Fruit fly (Drosophila melanogaster) whole organism, prepupa: ENCODE results near the gene Mur2B.

Source experiments
- CG31627 ChIP-seq: fragments of 200-800 bp; sonication (Bioruptor generic); optimal IDR thresholded peaks from 3 replicates; lab custom pipeline; 2016; ENCODE audit warnings: missing biosample characterization, missing genetic modification characterization
- CG32006 ChIP-seq: fragments of 200-800 bp; sonication (Bioruptor generic); optimal IDR thresholded peaks from 3 replicates; lab custom pipeline; 2017; ENCODE audit warnings: missing biosample characterization, mild to moderate bottlenecking, missing genetic modification characterization
- CG34406 ChIP-seq: fragments of 200-800 bp; sonication (Bioruptor generic); optimal IDR thresholded peaks from 3 replicates; lab custom pipeline; 2016; ENCODE audit warnings: missing biosample characterization, missing genetic modification characterization
- CG8632 ChIP-seq: fragments of 200-800 bp; sonication (Bioruptor generic); optimal IDR thresholded peaks from 3 replicates; lab custom pipeline; 2016; ENCODE audit warnings: missing biosample characterization, missing genetic modification characterization
- dac ChIP-seq: fragments of 200-800 bp; sonication (Bioruptor generic); optimal IDR thresholded peaks from 2 replicates; lab custom pipeline; 2017; ENCODE audit warnings: missing biosample characterization, mild to moderate bottlenecking, missing genetic modification characterization
- fd85E ChIP-seq: fragments of 200-800 bp; sonication (Bioruptor generic); optimal IDR thresholded peaks from 3 replicates; lab custom pipeline; 2016; ENCODE audit warnings: missing biosample characterization, missing genetic modification characterization
- fkh ChIP-seq: fragments of 200-800 bp; sonication (Bioruptor generic); optimal IDR thresholded peaks from 3 replicates; lab custom pipeline; 2017; ENCODE audit warnings: missing biosample characterization, mild to moderate bottlenecking, missing genetic modification characterization, moderate library complexity
- spab ChIP-seq: fragments of 200-800 bp; sonication (Bioruptor generic); optimal IDR thresholded peaks from 2 replicates; lab custom pipeline; 2017; ENCODE audit warnings: missing biosample characterization, mild to moderate bottlenecking, missing genetic modification characterization, missing genetic modification reagents

- no peak for TF ChIP-seq dac (GFP tag; lab: Kevin White, UChicago)
- no peak for TF ChIP-seq fkh (GFP tag; lab: Kevin White, UChicago)
- TF ChIP-seq spab (GFP tag; lab: Kevin White, UChicago), result no peak
- TF ChIP-seq CG32006 (GFP tag; lab: Kevin White, UChicago), result no peak
- no peak for TF ChIP-seq fd85E (GFP tag; lab: Kevin White, UChicago)
- TF ChIP-seq CG31627 (GFP tag; lab: Kevin White, UChicago), result no peak
- no peak for TF ChIP-seq CG34406 (GFP tag; lab: Kevin White, UChicago)
- peak; percentile 12 for TF ChIP-seq CG8632 (GFP tag; lab: Kevin White, UChicago)
Measured at dm6 chrX:1627588-1627987, 41.0 kb downstream of the Mur2B start.
